Worm (Caenorhabditis elegans): Measurements from ENCODE around the gene AH6.17.

DNA sequence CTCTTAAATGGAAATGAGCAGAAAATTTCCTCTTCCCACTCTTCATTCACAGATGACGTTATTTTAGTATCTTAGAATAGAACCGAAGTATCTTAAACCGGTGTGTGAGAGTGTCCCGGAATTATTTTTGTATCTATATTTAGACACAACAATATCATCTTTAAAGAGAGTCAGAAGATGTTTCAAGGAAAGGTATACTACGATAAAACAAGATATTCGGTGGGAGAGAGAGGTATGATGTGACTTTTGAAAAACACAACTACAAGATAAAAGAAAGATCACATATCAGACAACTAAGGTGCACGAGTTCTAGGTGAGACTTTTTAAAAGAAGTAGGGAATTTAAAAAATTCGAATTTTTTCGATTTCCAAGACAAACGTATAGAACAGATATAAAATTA is 32.4 kb upstream of the AH6.17 start:
- TF ChIP-seq nhr-237 (tag; optimal IDR thresholded peaks at IDR 0.05): no peak
- TF ChIP-seq mep-1 (tag; optimal IDR thresholded peaks at IDR 0.05): no peak
- no peak for TF ChIP-seq ztf-4 (tag; optimal IDR thresholded peaks at IDR 0.05)
- no peak for TF ChIP-seq unc-62 (GFP tag; optimal IDR thresholded peaks at IDR 0.05)
- no peak for TF ChIP-seq elt-3 (tag; optimal IDR thresholded peaks at IDR 0.05)
- TF ChIP-seq lsy-2 (tag; optimal IDR thresholded peaks at IDR 0.05): peak in 1 of 2 experiments; percentile 24
- no peak for TF ChIP-seq lin-13 (GFP tag; optimal IDR thresholded peaks at IDR 0.05)
- TF ChIP-seq C34B4.2 (tag; optimal IDR thresholded peaks at IDR 0.05): no peak
- no peak for TF ChIP-seq fos-1 (tag; optimal IDR thresholded peaks at IDR 0.05)
- TF ChIP-seq unc-86 (tag; optimal IDR thresholded peaks at IDR 0.05): no peak
- TF ChIP-seq tbx-2 (tag; optimal IDR thresholded peaks at IDR 0.05): no peak
- no peak for TF ChIP-seq unc-130 (tag; optimal IDR thresholded peaks at IDR 0.05)
- TF ChIP-seq ces-1 (GFP tag; optimal IDR thresholded peaks at IDR 0.05): no peak
- no peak for TF ChIP-seq lir-3 (tag; optimal IDR thresholded peaks at IDR 0.05; ENCODE audit: poor library complexity)

All from whole organism, L1 larva.